ENCODE assay signal across 5 worm cellular contexts in the genomic region with DNA sequence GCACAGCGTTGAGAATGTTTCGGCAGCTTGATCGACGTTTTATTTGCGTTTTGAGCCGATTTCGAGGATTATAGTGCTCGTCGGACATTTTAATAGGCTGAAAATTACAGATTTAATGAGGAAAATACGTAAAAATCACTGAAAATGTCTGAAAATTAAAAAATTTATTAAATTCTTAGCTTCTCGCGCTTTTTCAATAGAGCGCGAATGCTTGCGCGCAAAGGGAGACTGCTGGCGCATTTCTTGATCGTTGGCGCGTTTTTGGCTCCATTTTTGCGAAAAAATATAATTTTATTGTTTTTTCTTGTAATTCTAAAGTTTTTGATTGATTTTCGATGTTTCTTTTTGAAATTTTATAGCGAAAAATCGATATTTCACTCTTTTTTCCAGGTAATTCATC.
TF ChIP-seq lines count a peak whose summit lies in the region.

TSS of gene dnsn-1 (minus strand) at position 101 of the 400 bp plus-strand sequence.
TSS of gene C24H12.4 (plus strand) at position 391 of the 400 bp plus-strand sequence.

TF ChIP-seq in whole organism, L1 larva, 84 proteins besides CTCF, POLR2A, EP300 and RAD21 (continues in another document):
- TF ChIP-seq efl-1 (optimal IDR thresholded peaks at IDR 0.05; lab: Kevin White, UChicago) (peak; percentile 97), efl-1 (GFP tag; optimal IDR thresholded peaks at IDR 0.05 in 1 of 2; lab: Kevin White, UChicago) (peak; percentile 95 to 100), skn-1 (tag; optimal IDR thresholded peaks at IDR 0.05; lab: Kevin White, UChicago) (peak; percentile 95), hlh-17 (GFP tag; optimal IDR thresholded peaks at IDR 0.05; lab: Kevin White, UChicago; ENCODE audit: borderline replicate concordance) (no peak), sup-37 (GFP tag; optimal IDR thresholded peaks at IDR 0.05; lab: Kevin White, UChicago) (peak; percentile 90), ces-1 (GFP tag; optimal IDR thresholded peaks at IDR 0.05; lab: Kevin White, UChicago) (no peak), zag-1 (tag; optimal IDR thresholded peaks at IDR 0.05; lab: Kevin White, UChicago) (peak; percentile 1), mef-2 (tag; optimal IDR thresholded peaks at IDR 0.05; lab: Kevin White, UChicago) (peak; percentile 49), ceh-63 (GFP tag; optimal IDR thresholded peaks at IDR 0.05; lab: Kevin White, UChicago) (no peak), fos-1 (tag; optimal IDR thresholded peaks at IDR 0.05; lab: Kevin White, UChicago) (peak; percentile 84), snu-23 (GFP tag; optimal IDR thresholded peaks at IDR 0.05; lab: Kevin White, UChicago) (peak; percentile 98), nhr-47 (tag; optimal IDR thresholded peaks at IDR 0.05; lab: Kevin White, UChicago) (peak; percentile 98), ztf-4 (tag; optimal IDR thresholded peaks at IDR 0.05; lab: Kevin White, UChicago) (peak; percentile 85), unc-98 (GFP tag; IDR thresholded peaks at IDR 0.05; lab: Robert Waterston, UW) (peak; percentile 62; the same call in 1 of the 2 replicates), egl-13 (tag; optimal IDR thresholded peaks at IDR 0.05; lab: Kevin White, UChicago) (peak; percentile 94), F16B12.6 (tag; optimal IDR thresholded peaks at IDR 0.05; lab: Kevin White, UChicago) (peak; percentile 74)

TF ChIP-seq in whole organism, L3 larva, 47 proteins besides CTCF, POLR2A, EP300 and RAD21 (continues in another document):
- peak; percentile 26 for TF ChIP-seq zag-1 (tag; optimal IDR thresholded peaks at IDR 0.05; lab: Kevin White, UChicago)
- TF ChIP-seq egl-27 (tag; optimal IDR thresholded peaks at IDR 0.05; lab: Kevin White, UChicago) = no peak
- TF ChIP-seq pqm-1 (tag; optimal IDR thresholded peaks at IDR 0.05; lab: Kevin White, UChicago) = peak; percentile 68
- no peak for TF ChIP-seq eor-1 (tag; optimal IDR thresholded peaks at IDR 0.05; lab: Kevin White, UChicago)
- no peak for TF ChIP-seq ztf-4 (tag; optimal IDR thresholded peaks at IDR 0.05; lab: Kevin White, UChicago)
- no peak for TF ChIP-seq nhr-28 (tag; optimal IDR thresholded peaks at IDR 0.05; lab: Kevin White, UChicago)
- TF ChIP-seq ceh-82 (tag; optimal IDR thresholded peaks at IDR 0.05; lab: Kevin White, UChicago) = peak; percentile 30
- no peak for TF ChIP-seq nhr-12 (tag; optimal IDR thresholded peaks at IDR 0.05; lab: Kevin White, UChicago)
- peak; percentile 64 for TF ChIP-seq jun-1 (tag; optimal IDR thresholded peaks at IDR 0.05; lab: Kevin White, UChicago)
- peak; percentile 16 for TF ChIP-seq elt-1 (tag; optimal IDR thresholded peaks at IDR 0.05; lab: Kevin White, UChicago)
- TF ChIP-seq aly-2 (tag; optimal IDR thresholded peaks at IDR 0.05; lab: Kevin White, UChicago) = no peak
- TF ChIP-seq fkh-10 (GFP tag; optimal IDR thresholded peaks at IDR 0.05; lab: Kevin White, UChicago) = no peak
- TF ChIP-seq nhr-25 (tag; optimal IDR thresholded peaks at IDR 0.05; lab: Kevin White, UChicago) = peak; percentile 61
- TF ChIP-seq snpc-4 (tag; optimal IDR thresholded peaks at IDR 0.05; lab: Kevin White, UChicago) = peak; percentile 89
- TF ChIP-seq nhr-11 (tag; optimal IDR thresholded peaks at IDR 0.05; lab: Kevin White, UChicago) = peak; percentile 15
- peak; percentile 70 for TF ChIP-seq lin-39 (tag; optimal IDR thresholded peaks at IDR 0.05; lab: Kevin White, UChicago)
- TF ChIP-seq ceh-28 (tag; optimal IDR thresholded peaks at IDR 0.05; lab: Kevin White, UChicago) = peak; percentile 78
- TF ChIP-seq nhr-77 (tag; optimal IDR thresholded peaks at IDR 0.05; lab: Kevin White, UChicago) = peak; percentile 29

TF ChIP-seq in whole organism, early embryonic, 17 proteins besides CTCF, POLR2A, EP300 and RAD21:
- TF ChIP-seq B0310.2 (tag; optimal IDR thresholded peaks at IDR 0.05; lab: Kevin White, UChicago) (no peak), ets-7 (tag; optimal IDR thresholded peaks at IDR 0.05; lab: Kevin White, UChicago) (no peak), pes-1 (GFP tag; IDR thresholded peaks at IDR 0.05; lab: Robert Waterston, UW) (0 out of 2 replicates have a peak, but pooled peaks have one; percentile 21), F13C5.2 (tag; optimal IDR thresholded peaks at IDR 0.05; lab: Kevin White, UChicago) (peak; percentile 79), ceh-36 (tag; optimal IDR thresholded peaks at IDR 0.05; lab: Kevin White, UChicago) (peak; percentile 30)

TF ChIP-seq in whole organism, midembryonic, 9 proteins besides CTCF, POLR2A, EP300 and RAD21:
- no peak for TF ChIP-seq klf-2 (GFP tag; conservative IDR thresholded peaks at IDR 0.05; lab: Robert Waterston, UW)
- TF ChIP-seq T22C8.4 (GFP tag; IDR thresholded peaks at IDR 0.05; lab: Robert Waterston, UW) = no peak
- TF ChIP-seq ref-1 (GFP tag; conservative IDR thresholded peaks at IDR 0.05; lab: Robert Waterston, UW) = no peak
- TF ChIP-seq cog-1 (tag; optimal IDR thresholded peaks at IDR 0.05; lab: Kevin White, UChicago) = peak; percentile 62
- no peak for TF ChIP-seq ztf-23 (GFP tag; IDR thresholded peaks at IDR 0.05; lab: Robert Waterston, UW)
- TF ChIP-seq flt-1 (GFP tag; IDR thresholded peaks at IDR 0.05; lab: Robert Waterston, UW) = no peak
- TF ChIP-seq med-1 (GFP tag; optimal IDR thresholded peaks at IDR 0.05; lab: Kevin White, UChicago; ENCODE audit: insufficient read depth) = no peak
- TF ChIP-seq ztf-29 (GFP tag; IDR thresholded peaks at IDR 0.05; lab: Robert Waterston, UW) = no peak

TF ChIP-seq in whole organism, young adult, 124 proteins besides CTCF, POLR2A, EP300 and RAD21 (continues in another document):
- TF ChIP-seq F49E8.2 (tag; optimal IDR thresholded peaks at IDR 0.05; lab: Kevin White, UChicago; ENCODE audit: insufficient read depth) = peak; percentile 24
- peak; percentile 70 for TF ChIP-seq dpl-1 (GFP tag; optimal IDR thresholded peaks at IDR 0.05; lab: Kevin White, UChicago)
- TF ChIP-seq lsl-1 (GFP tag; optimal IDR thresholded peaks at IDR 0.05; lab: Kevin White, UChicago) = peak; percentile 64
- TF ChIP-seq efl-1 (GFP tag; optimal IDR thresholded peaks at IDR 0.05; lab: Kevin White, UChicago) = peak; percentile 84
- TF ChIP-seq C06A6.2 (GFP tag; conservative IDR thresholded peaks at IDR 0.05; lab: Robert Waterston, UW) = peak; percentile 48; the same call in 1 of the 2 replicates
- TF ChIP-seq atf-7 (tag; optimal IDR thresholded peaks at IDR 0.05; lab: Kevin White, UChicago) = peak; percentile 20
- TF ChIP-seq ztf-28 (GFP tag; IDR thresholded peaks at IDR 0.05; lab: Robert Waterston, UW) = no peak
- TF ChIP-seq F52B5.7 (tag; optimal IDR thresholded peaks at IDR 0.05; lab: Kevin White, UChicago) = no peak
- TF ChIP-seq snpc-1.1 (tag; optimal IDR thresholded peaks at IDR 0.05; lab: Kevin White, UChicago; ENCODE audit: insufficient read depth) = no peak
- no peak for TF ChIP-seq B0035.1 (tag; optimal IDR thresholded peaks at IDR 0.05; lab: Kevin White, UChicago)
- TF ChIP-seq gei-17 (GFP tag; optimal IDR thresholded peaks at IDR 0.05; lab: Kevin White, UChicago) = peak; percentile 67
- no peak for TF ChIP-seq rec-8 (tag; optimal IDR thresholded peaks at IDR 0.05; lab: Kevin White, UChicago)
- no peak for TF ChIP-seq him-1 (tag; optimal IDR thresholded peaks at IDR 0.05; lab: Kevin White, UChicago)
- no peak for TF ChIP-seq F55B11.4 (tag; optimal IDR thresholded peaks at IDR 0.05; lab: Kevin White, UChicago; ENCODE audit: borderline replicate concordance, insufficient read depth)
- no peak for TF ChIP-seq cebp-2 (GFP tag; IDR thresholded peaks at IDR 0.05; lab: Robert Waterston, UW)
- no peak for TF ChIP-seq nhr-120 (GFP tag; IDR thresholded peaks at IDR 0.05; lab: Robert Waterston, UW)
- peak; percentile 58; the same call in 1 of the 2 replicates for TF ChIP-seq hmg-20 (GFP tag; IDR thresholded peaks at IDR 0.05; lab: Robert Waterston, UW)
- TF ChIP-seq attf-6 (GFP tag; IDR thresholded peaks at IDR 0.05; lab: Robert Waterston, UW) = no peak
- peak; percentile 31 for TF ChIP-seq F23B12.7 (tag; optimal IDR thresholded peaks at IDR 0.05; lab: Kevin White, UChicago; ENCODE audit: insufficient read depth)
- no peak for TF ChIP-seq chd-7 (tag; optimal IDR thresholded peaks at IDR 0.05; lab: Kevin White, UChicago)
- TF ChIP-seq ztf-22 (GFP tag; optimal IDR thresholded peaks at IDR 0.05; lab: Kevin White, UChicago) = no peak
- TF ChIP-seq egrh-3 (GFP tag; IDR thresholded peaks at IDR 0.05; lab: Robert Waterston, UW) = no peak
- 0 out of 2 replicates have a peak, but pooled peaks have one; percentile 28 for TF ChIP-seq zfh-2 (GFP tag; conservative IDR thresholded peaks at IDR 0.05; lab: Robert Waterston, UW)
- no peak for TF ChIP-seq nhr-27 (tag; optimal IDR thresholded peaks at IDR 0.05; lab: Kevin White, UChicago)
- peak; percentile 89 for TF ChIP-seq nfyb-1 (GFP tag; IDR thresholded peaks at IDR 0.05; lab: Robert Waterston, UW)
- TF ChIP-seq rpc-1 (optimal IDR thresholded peaks at IDR 0.05; lab: Kevin White, UChicago) = no peak
- TF ChIP-seq rpc-1 (tag; optimal IDR thresholded peaks at IDR 0.05; lab: Kevin White, UChicago) = no peak
- TF ChIP-seq tbp1 (GFP tag; optimal IDR thresholded peaks at IDR 0.05; lab: Kevin White, UChicago) = peak; percentile 66
- no peak for TF ChIP-seq ceh-27 (GFP tag; optimal IDR thresholded peaks at IDR 0.05; lab: Kevin White, UChicago)
- TF ChIP-seq snpc-1.3 (tag; optimal IDR thresholded peaks at IDR 0.05; lab: Kevin White, UChicago; ENCODE audit: insufficient read depth) = peak; percentile 77
- TF ChIP-seq hlh-12 (tag; optimal IDR thresholded peaks at IDR 0.05; lab: Kevin White, UChicago) = no peak
- TF ChIP-seq lag-1 (GFP tag; IDR thresholded peaks at IDR 0.05; lab: Robert Waterston, UW) = no peak
- no peak for TF ChIP-seq madf-3 (GFP tag; IDR thresholded peaks at IDR 0.05; lab: Robert Waterston, UW)
- TF ChIP-seq sdz-38 (tag; optimal IDR thresholded peaks at IDR 0.05; lab: Kevin White, UChicago) = no peak
- no peak for TF ChIP-seq Y67H2A.10 (GFP tag; conservative IDR thresholded peaks at IDR 0.05; lab: Robert Waterston, UW)
- TF ChIP-seq ccch-3 (GFP tag; optimal IDR thresholded peaks at IDR 0.05; lab: Kevin White, UChicago) = no peak
- TF ChIP-seq ama-1 (optimal IDR thresholded peaks at IDR 0.05; lab: Kevin White, UChicago) = no peak
- no peak for TF ChIP-seq ama-1 (GFP tag; optimal IDR thresholded peaks at IDR 0.05; lab: Kevin White, UChicago)
- no peak for TF ChIP-seq somi-1 (GFP tag; optimal IDR thresholded peaks at IDR 0.05; lab: Kevin White, UChicago)
- TF ChIP-seq die-1 (tag; optimal IDR thresholded peaks at IDR 0.05; lab: Kevin White, UChicago) = no peak
- peak; percentile 34 for TF ChIP-seq nhr-80 (tag; optimal IDR thresholded peaks at IDR 0.05; lab: Kevin White, UChicago)
- TF ChIP-seq bed-1 (GFP tag; IDR thresholded peaks at IDR 0.05; lab: Robert Waterston, UW) = no peak
- peak; percentile 94 for TF ChIP-seq lin-54 (GFP tag; optimal IDR thresholded peaks at IDR 0.05; lab: Kevin White, UChicago)
- no peak for TF ChIP-seq B0261.1 (tag; optimal IDR thresholded peaks at IDR 0.05; lab: Kevin White, UChicago)

Comparison
In these comparisons a context has a peak if more than half of its experiments do, and no peak if none do; other contexts are left out.
1. Of the 8 proteins assayed by ChIP-seq in both whole organism, young adult and whole organism, L1 larva: peak only in whole organism, young adult: none; only in whole organism, L1 larva: ama-1, nhr-90 and unc-130; in both: dpl-1, efl-1, lin-35 and snpc-4; in neither: 1.